Fruit fly (Drosophila melanogaster) whole organism, wandering third instar larva: Measurements from ENCODE around the gene CG15358.

Experiments used
- CrebA ChIP-seq: fragments of 200-800 bp; sonication (Bioruptor generic); optimal IDR thresholded peaks from 2 replicates; lab custom pipeline; 2016; ENCODE audit warnings: missing biosample characterization, mild to moderate bottlenecking, missing genetic modification characterization, borderline replicate concordance
- Dif ChIP-seq: fragments of 200-275, 200-300 bp; sonication (Bioruptor generic); optimal IDR thresholded peaks from 2 replicates; lab custom pipeline; 2018; ENCODE audit warnings: missing biosample characterization, missing genetic modification characterization; ENCODE audit not compliant: partially characterized antibody
- GATAd ChIP-seq: sonication (Bioruptor generic); optimal IDR thresholded peaks from 2 replicates; lab custom pipeline; 2016; ENCODE audit warnings: missing biosample characterization, missing genetic modification characterization
- Hr78 ChIP-seq: fragments of >200 bp; optimal IDR thresholded peaks from 2 replicates; lab custom pipeline; 2017; ENCODE audit warnings: missing biosample characterization, missing genetic modification characterization
- Mio ChIP-seq: sonication (Bioruptor generic); optimal IDR thresholded peaks from 2 replicates; lab custom pipeline; 2016; ENCODE audit warnings: missing biosample characterization, missing genetic modification characterization
- Myc ChIP-seq: fragments of >200 bp; optimal IDR thresholded peaks from 2 replicates; lab custom pipeline; 2017
- br ChIP-seq: fragments of 200-800 bp; sonication (Bioruptor generic); optimal IDR thresholded peaks from 2 replicates; lab custom pipeline; 2016; ENCODE audit warnings: missing biosample characterization, missing genetic modification characterization
- ey ChIP-seq: fragments of 200-800 bp; sonication (Bioruptor generic); optimal IDR thresholded peaks from 2 replicates; lab custom pipeline; 2016; ENCODE audit warnings: missing biosample characterization, missing genetic modification characterization
- h ChIP-seq: fragments of 200-800 bp; sonication (Bioruptor generic); optimal IDR thresholded peaks from 3 replicates; lab custom pipeline; 2016; ENCODE audit warnings: missing biosample characterization, mild to moderate bottlenecking, missing genetic modification characterization
- pan ChIP-seq: fragments of >200 bp; optimal IDR thresholded peaks from 2 replicates; lab custom pipeline; 2017
- sv ChIP-seq: fragments of 200-800 bp; sonication (Bioruptor generic); optimal IDR thresholded peaks from 3 replicates; lab custom pipeline; 2016; ENCODE audit warnings: missing biosample characterization, missing genetic modification characterization
- usp ChIP-seq: fragments of >200 bp; optimal IDR thresholded peaks from 2 replicates; lab custom pipeline; 2017; ENCODE audit warnings: missing biosample characterization, missing genetic modification characterization

DNA sequence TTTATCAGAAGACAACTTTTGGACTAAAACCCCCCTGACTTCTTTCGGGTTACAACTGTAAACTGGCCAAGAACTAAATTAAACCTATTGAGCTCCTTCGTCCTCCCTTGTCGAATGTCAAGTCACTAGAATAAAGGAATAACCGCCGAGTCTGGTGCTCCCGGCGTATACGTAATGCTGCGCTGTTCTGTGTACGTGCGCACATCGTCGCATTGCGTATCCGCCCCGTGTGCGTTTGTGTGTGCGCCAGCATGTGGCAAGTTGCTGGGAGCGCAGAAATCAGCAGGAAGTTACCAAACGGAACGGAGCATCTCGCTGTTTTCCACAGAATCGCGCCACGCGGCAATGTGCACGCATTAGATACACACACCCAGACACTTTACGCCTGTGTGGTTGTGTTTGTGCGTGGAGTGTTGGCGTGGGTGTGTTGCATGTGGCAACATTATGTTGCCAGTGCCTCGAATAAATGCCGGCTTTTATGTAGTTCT lies 9.4 kb downstream of the CG15358 start:
- TF ChIP-seq br (GFP tag; lab: Kevin White, UChicago), result no peak
- TF ChIP-seq GATAd (GFP tag; lab: Kevin White, UChicago), result no peak
- TF ChIP-seq h (GFP tag; lab: Kevin White, UChicago), result no peak
- no peak for TF ChIP-seq Myc (lab: Kevin White, UChicago)
- no peak for TF ChIP-seq Mio (GFP tag; lab: Kevin White, UChicago)
- no peak for TF ChIP-seq ey (GFP tag; lab: Kevin White, UChicago)
- no peak for TF ChIP-seq sv (GFP tag; lab: Kevin White, UChicago)
- no peak for TF ChIP-seq CrebA (GFP tag; lab: Kevin White, UChicago)
- no peak for TF ChIP-seq usp
- TF ChIP-seq Hr78 (GFP tag; lab: Kevin White, UChicago), result no peak
- no peak for TF ChIP-seq Dif (GFP tag; lab: Kevin White, UChicago)
- TF ChIP-seq pan (lab: Kevin White, UChicago), result no peak
